Worm (Caenorhabditis elegans) whole organism, young adult: Measurements from ENCODE around the gene Y73B6BL.288.

Source experiments
- F49E8.2 ChIP-seq: sonication (generic microtip); optimal IDR thresholded peaks from 3 replicates; lab custom pipeline; 2017; ENCODE audit warnings: missing genetic modification characterization, mild to moderate bottlenecking, missing compliant biosample characterization, antibody characterized with exemption, moderate library complexity; ENCODE audit not compliant: insufficient read depth
- T26A5.8 ChIP-seq: sonication (generic microtip); optimal IDR thresholded peaks from 2 replicates; lab custom pipeline; 2016; ENCODE audit warnings: missing genetic modification characterization, missing compliant biosample characterization
- bed-1 ChIP-seq: fragments of 200-800 bp; sonication (Bioruptor generic); IDR thresholded peaks from 2 replicates; pipeline ENCODE4 v1.3.6; 2022; ENCODE audit warnings: missing genetic modification reagents, missing genetic modification characterization, missing compliant biosample characterization
- him-1 ChIP-seq: sonication (generic microtip); optimal IDR thresholded peaks from 2 replicates; lab custom pipeline; 2016; ENCODE audit warnings: missing genotype, missing genetic modification reagents, missing genetic modification characterization, missing compliant biosample characterization
- hsf-1 ChIP-seq: fragments of 200-800 bp; sonication (Bioruptor generic); IDR thresholded peaks from 2 replicates; pipeline ENCODE4 v1.3.6; 2022; ENCODE audit warnings: missing genetic modification reagents, missing genetic modification characterization, missing compliant biosample characterization
- let-607 ChIP-seq, 2 experiments: fragments of 200-800 bp in 1 of 2; sonication (Bioruptor generic) in 1 of 2; sonication (generic microtip) in 1 of 2; optimal IDR thresholded peaks; 2 replicates each; lab custom pipeline; 2016 to 2018; ENCODE audit warnings: mild to moderate bottlenecking in 2 of 2, missing compliant biosample characterization in 2 of 2, missing genetic modification characterization in 2 of 2, moderate library complexity in 2 of 2, missing genotype in 1 of 2
- lin-26 ChIP-seq: fragments of 200-800 bp; sonication (Bioruptor generic); IDR thresholded peaks from 2 replicates; pipeline ENCODE4 v1.3.6; 2022; ENCODE audit warnings: missing genetic modification reagents, missing genetic modification characterization, missing compliant biosample characterization
- nfyb-1 ChIP-seq: fragments of 200-800 bp; sonication (Bioruptor generic); IDR thresholded peaks from 2 replicates; pipeline ENCODE4 v1.3.6; 2022; ENCODE audit warnings: missing genetic modification reagents, missing genetic modification characterization, missing compliant biosample characterization
- snpc-4 ChIP-seq, 5 experiments: fragments of 150-350 bp in 1 of 5; sonication (generic microtip) in 4 of 5; optimal IDR thresholded peaks; 2 replicates each; lab custom pipeline; 2014 to 2018; ENCODE audit warnings: missing genetic modification characterization in 5 of 5, missing biosample characterization in 3 of 5, antibody characterized with exemption in 2 of 5, mild to moderate bottlenecking in 2 of 5, missing compliant biosample characterization in 2 of 5, missing genotype in 2 of 5, moderate library complexity in 2 of 5, missing genetic modification reagents in 1 of 5
- tbx-9 ChIP-seq: sonication (generic microtip); optimal IDR thresholded peaks from 2 replicates; lab custom pipeline; 2016; ENCODE audit warnings: borderline replicate concordance, missing genetic modification characterization, inconsistent platforms, missing compliant biosample characterization
- xnd-1 ChIP-seq: sonication (generic microtip); optimal IDR thresholded peaks from 2 replicates; lab custom pipeline; 2016; ENCODE audit warnings: missing genotype, missing genetic modification reagents, missing genetic modification characterization, missing compliant biosample characterization
- zfh-2 ChIP-seq: fragments of 200-800 bp; sonication (Bioruptor generic); conservative IDR thresholded peaks from 2 replicates; pipeline ENCODE4 v1.3.6; 2022; ENCODE audit warnings: missing genetic modification reagents, missing genetic modification characterization, missing compliant biosample characterization
- ztf-25 ChIP-seq: fragments of 200-800 bp; sonication (Bioruptor generic); IDR thresholded peaks from 2 replicates; pipeline ENCODE4 v1.3.6; 2022; ENCODE audit warnings: missing genetic modification reagents, missing genetic modification characterization, missing compliant biosample characterization

DNA sequence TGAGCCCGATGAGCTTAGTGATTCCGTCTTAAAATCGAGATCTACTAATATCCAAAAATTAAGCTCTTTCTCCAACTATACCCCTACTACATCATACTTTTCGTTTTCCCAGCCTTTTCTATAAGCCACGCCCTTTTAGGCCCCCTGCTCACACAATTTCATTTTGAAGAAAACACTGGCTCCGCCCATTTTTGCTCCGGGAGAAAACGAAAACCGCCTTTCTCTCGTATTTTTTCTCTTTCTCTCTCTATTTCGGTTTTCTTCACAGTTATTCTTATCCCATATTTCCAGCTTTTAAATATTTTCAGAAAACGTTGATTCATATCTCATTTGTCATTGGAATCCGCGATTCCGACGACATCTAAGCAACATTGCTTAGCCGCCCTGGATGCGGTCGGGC lies 19.3 kb upstream of the Y73B6BL.288 start, which contains the start of gene Y73B6BL.47:
- no peak for TF ChIP-seq nfyb-1 (GFP tag; lab: Robert Waterston, UW)
- no peak for TF ChIP-seq him-1 (tag; lab: Kevin White, UChicago)
- TF ChIP-seq snpc-4 (GFP tag; optimal IDR thresholded peaks at IDR 0.05; lab: Kevin White, UChicago): no peak
- no peak for TF ChIP-seq snpc-4 (tag; optimal IDR thresholded peaks at IDR 0.05; lab: Kevin White, UChicago)
- TF ChIP-seq xnd-1: no peak
- no peak for TF ChIP-seq zfh-2 (GFP tag; lab: Robert Waterston, UW)
- no peak for TF ChIP-seq let-607 (tag; optimal IDR thresholded peaks at IDR 0.05; lab: Kevin White, UChicago)
- no peak for TF ChIP-seq ztf-25
- no peak for TF ChIP-seq tbx-9 (tag; lab: Kevin White, UChicago)
- no peak for TF ChIP-seq bed-1
- TF ChIP-seq hsf-1 (GFP tag; lab: Robert Waterston, UW): no peak
- no peak for TF ChIP-seq T26A5.8 (tag; lab: Kevin White, UChicago)
- TF ChIP-seq F49E8.2 (tag; lab: Kevin White, UChicago): no peak
- TF ChIP-seq lin-26 (GFP tag; lab: Robert Waterston, UW): no peak
